Worm (Caenorhabditis elegans): Measurements from ENCODE around the gene Y62H9A.4.

DNA sequence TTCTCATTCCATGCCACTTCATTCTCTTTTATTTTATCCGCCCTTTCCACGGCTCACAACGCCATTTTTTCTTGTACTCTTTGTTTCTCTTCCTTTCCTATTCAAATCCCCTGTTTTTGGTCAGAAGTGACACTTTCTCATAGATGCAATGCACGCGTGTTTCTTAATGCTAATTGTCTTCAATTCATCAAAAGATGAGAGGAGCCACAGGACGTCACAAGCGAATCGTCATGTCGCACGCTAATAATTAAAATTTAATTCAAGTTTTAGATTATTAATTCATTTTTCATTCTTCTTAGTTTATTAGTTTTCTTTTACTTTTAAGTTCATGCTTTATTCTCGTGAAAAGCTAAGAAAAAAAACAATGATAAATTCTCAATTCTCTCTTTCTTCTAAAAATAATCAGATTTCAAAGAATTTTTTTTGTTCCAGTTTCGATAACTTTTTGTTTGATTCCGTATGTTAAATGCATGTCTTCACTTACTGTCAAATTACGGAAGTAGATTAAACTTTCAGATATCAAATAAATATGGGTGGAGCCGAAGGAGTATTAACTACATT lies 40.9 kb downstream of the Y62H9A.4 start, which contains the start of gene Y62H9A.14:
- TF ChIP-seq ztf-11 (tag; optimal IDR thresholded peaks at IDR 0.05) (no peak), zag-1 (tag; optimal IDR thresholded peaks at IDR 0.05) (no peak), snu-23 (GFP tag; optimal IDR thresholded peaks at IDR 0.05) (no peak), snpc-4 (tag; optimal IDR thresholded peaks at IDR 0.05) (no peak), nhr-11 (tag; optimal IDR thresholded peaks at IDR 0.05) (no peak), mep-1 (tag; optimal IDR thresholded peaks at IDR 0.05) (no peak), elt-3 (tag; optimal IDR thresholded peaks at IDR 0.05) (no peak), blmp-1 (tag; optimal IDR thresholded peaks at IDR 0.05) (no peak), mdl-1 (tag; optimal IDR thresholded peaks at IDR 0.05) (no peak), ztf-4 (tag; optimal IDR thresholded peaks at IDR 0.05) (no peak), nhr-90 (tag; optimal IDR thresholded peaks at IDR 0.05; ENCODE audit: poor library complexity) (no peak)

Data from whole organism, L1 larva.